Fruit fly (Drosophila melanogaster) whole organism, embryonic: ENCODE results near the gene CG13721.

Experiments used
- Atf-2 ChIP-seq: fragments of 200-800 bp; sonication (Bioruptor generic); optimal IDR thresholded peaks from 2 replicates; lab custom pipeline; 2016; ENCODE audit warnings: missing biosample characterization, missing genetic modification characterization
- Awh ChIP-seq: fragments of 200-800 bp; sonication (Bioruptor generic); IDR thresholded peaks from 2 replicates; pipeline ENCODE4, ENCODE4 v1.3.6; 2022; ENCODE audit warnings: missing biosample characterization, missing genetic modification characterization
- BtbVII ChIP-seq: fragments of 200-800 bp; sonication (Bioruptor generic); optimal IDR thresholded peaks from 3 replicates; lab custom pipeline; 2017; ENCODE audit warnings: missing biosample characterization, mild to moderate bottlenecking, missing genetic modification characterization
- CG10565 ChIP-seq: fragments of 200-800 bp; sonication (Bioruptor generic); optimal IDR thresholded peaks from 3 replicates; lab custom pipeline; 2016; ENCODE audit warnings: missing biosample characterization, mild to moderate bottlenecking, missing genetic modification characterization
- CG12236 ChIP-seq: fragments of 200-800 bp; sonication (Bioruptor generic); optimal IDR thresholded peaks from 2 replicates; lab custom pipeline; 2016; ENCODE audit warnings: missing biosample characterization, missing genetic modification characterization
- CG14965 ChIP-seq: fragments of 200-800 bp; sonication (Bioruptor generic); optimal IDR thresholded peaks from 2 replicates; lab custom pipeline; 2016; ENCODE audit warnings: missing biosample characterization, missing genetic modification characterization, borderline replicate concordance
- CG1529 ChIP-seq: fragments of 200-800 bp; sonication (Bioruptor generic); optimal IDR thresholded peaks from 3 replicates; lab custom pipeline; 2018; ENCODE audit warnings: missing biosample characterization, missing genetic modification characterization
- CG16779 ChIP-seq: fragments of 200-800 bp; sonication (Bioruptor generic); IDR thresholded peaks from 2 replicates; pipeline ENCODE4 v1.3.6; 2022; ENCODE audit warnings: missing biosample characterization, missing genetic modification characterization
- CG17612 ChIP-seq: fragments of 200-800 bp; sonication (Bioruptor generic); IDR thresholded peaks from 2 replicates; pipeline ENCODE4 v1.3.6; 2022; ENCODE audit warnings: missing biosample characterization, missing genetic modification characterization
- CG30020 ChIP-seq: fragments of 200-800 bp; optimal IDR thresholded peaks from 2 replicates; lab custom pipeline; 2019; ENCODE audit warnings: missing biosample characterization, mild to moderate bottlenecking, missing genetic modification characterization, moderate library complexity
- CG30403 ChIP-seq: fragments of 200-800 bp; sonication (Bioruptor generic); optimal IDR thresholded peaks from 3 replicates; lab custom pipeline; 2016; ENCODE audit warnings: missing biosample characterization, missing genetic modification characterization
- CG32772 ChIP-seq: fragments of 200-800 bp; sonication (Bioruptor generic); IDR thresholded peaks from 2 replicates; pipeline ENCODE4 v1.3.6; 2022; ENCODE audit warnings: missing biosample characterization, missing genetic modification characterization
- CG3281 ChIP-seq: fragments of 200-800 bp; sonication (Bioruptor generic); optimal IDR thresholded peaks from 3 replicates; lab custom pipeline; 2017; ENCODE audit warnings: missing biosample characterization, mild to moderate bottlenecking, missing genetic modification characterization
- CG34224 ChIP-seq: fragments of 200-800 bp; sonication (Bioruptor generic); IDR thresholded peaks from 3 replicates; pipeline ENCODE4 v1.3.6; 2022; ENCODE audit warnings: missing biosample characterization, missing genetic modification characterization; ENCODE audit not compliant: partially characterized antibody
- CG4617 ChIP-seq: fragments of 200-800 bp; sonication (Bioruptor generic); optimal IDR thresholded peaks from 3 replicates; lab custom pipeline; 2016; ENCODE audit warnings: missing biosample characterization, missing genetic modification characterization, borderline replicate concordance
- CG4854 ChIP-seq: fragments of 200-800 bp; sonication (Bioruptor generic); optimal IDR thresholded peaks from 2 replicates; lab custom pipeline; 2016; ENCODE audit warnings: missing biosample characterization, missing genetic modification characterization, inconsistent platforms
- CG6654 ChIP-seq: fragments of 200-800 bp; sonication (Bioruptor generic); optimal IDR thresholded peaks from 2 replicates; lab custom pipeline; 2017; ENCODE audit warnings: missing biosample characterization, mild to moderate bottlenecking, missing genetic modification characterization
- CG8478 ChIP-seq: fragments of >200 bp; optimal IDR thresholded peaks from 2 replicates; lab custom pipeline; 2018
- Deaf1 ChIP-seq: fragments of 200-800 bp; optimal IDR thresholded peaks from 3 replicates; lab custom pipeline; 2019; ENCODE audit warnings: missing biosample characterization, mild to moderate bottlenecking, missing genetic modification characterization, moderate library complexity
- Dfd ChIP-seq, 2 experiments: fragments of >200 bp; optimal IDR thresholded peaks; 2 replicates each; lab custom pipeline; 2017; ENCODE audit warnings: missing biosample characterization in 2 of 2, missing genetic modification characterization in 2 of 2
- Ets97D ChIP-seq: fragments of 200-800 bp; sonication (Bioruptor generic); optimal IDR thresholded peaks from 3 replicates; lab custom pipeline; 2016; ENCODE audit warnings: missing biosample characterization, missing genetic modification characterization
- H2.0 ChIP-seq: fragments of 200-800 bp; sonication (Bioruptor generic); IDR thresholded peaks from 2 replicates; pipeline ENCODE4 v1.3.6; 2022; ENCODE audit warnings: missing biosample characterization, missing genetic modification characterization
- HLHmδ ChIP-seq: fragments of 200-800 bp; sonication (Bioruptor generic); optimal IDR thresholded peaks from 2 replicates; lab custom pipeline; 2018; ENCODE audit warnings: missing biosample characterization, mild to moderate bottlenecking, missing genetic modification characterization, moderate library complexity
- Hmr ChIP-seq: fragments of 200-800 bp; sonication (Bioruptor generic); optimal IDR thresholded peaks from 3 replicates; lab custom pipeline; 2017; ENCODE audit warnings: mild to moderate bottlenecking, missing biosample characterization, missing genetic modification reagents, missing genetic modification characterization
- Lim3 ChIP-seq: fragments of 200-800 bp; sonication (Bioruptor generic); IDR thresholded peaks from 2 replicates; pipeline ENCODE4 v1.3.6; 2022; ENCODE audit warnings: missing biosample characterization, missing genetic modification characterization
- Neu2 ChIP-seq: fragments of 200-800 bp; sonication (Bioruptor generic); optimal IDR thresholded peaks from 3 replicates; lab custom pipeline; 2016; ENCODE audit warnings: missing biosample characterization, missing genetic modification characterization, borderline replicate concordance
- Spps ChIP-seq: fragments of 200-800 bp; sonication (Bioruptor generic); optimal IDR thresholded peaks from 2 replicates; lab custom pipeline; 2018; ENCODE audit warnings: missing biosample characterization, mild to moderate bottlenecking, missing genetic modification characterization
- Tbp ChIP-seq: fragments of >200 bp; optimal IDR thresholded peaks from 2 replicates; lab custom pipeline; 2018; ENCODE audit warnings: missing biosample characterization, missing genetic modification characterization
- amos ChIP-seq: fragments of 200-800 bp; sonication (Bioruptor generic); IDR thresholded peaks from 2 replicates; pipeline ENCODE4 v1.3.6; 2022; ENCODE audit warnings: missing biosample characterization, missing genetic modification characterization; ENCODE audit not compliant: partially characterized antibody
- danr ChIP-seq: fragments of 200-800 bp; sonication (Bioruptor generic); IDR thresholded peaks from 2 replicates; pipeline ENCODE4 v1.3.6; 2022; ENCODE audit warnings: missing biosample characterization, missing genetic modification characterization
- fd96Cb ChIP-seq: fragments of 200-800 bp; sonication (Bioruptor generic); optimal IDR thresholded peaks from 2 replicates; lab custom pipeline; 2018; ENCODE audit warnings: missing biosample characterization, mild to moderate bottlenecking, missing genetic modification characterization, moderate library complexity
- fru ChIP-seq: fragments of >200 bp; optimal IDR thresholded peaks from 2 replicates; lab custom pipeline; 2017
- kay ChIP-seq: fragments of 200-800 bp; sonication (Bioruptor generic); optimal IDR thresholded peaks from 2 replicates; lab custom pipeline; 2016; ENCODE audit warnings: missing biosample characterization, missing genetic modification characterization
- nerfin-2 ChIP-seq: fragments of 200-800 bp; sonication (Bioruptor generic); IDR thresholded peaks from 2 replicates; pipeline ENCODE4 v1.3.6; 2022; ENCODE audit warnings: missing biosample characterization, missing genetic modification characterization; ENCODE audit not compliant: partially characterized antibody
- nom ChIP-seq: fragments of 200-800 bp; sonication (Bioruptor generic); optimal IDR thresholded peaks from 2 replicates; lab custom pipeline; 2017; ENCODE audit warnings: missing biosample characterization, missing genetic modification characterization, mild to moderate bottlenecking, moderate library complexity, missing genetic modification reagents
- p53 ChIP-seq: fragments of 200-800 bp; sonication (Bioruptor generic); optimal IDR thresholded peaks from 2 replicates; lab custom pipeline; 2016; ENCODE audit warnings: missing biosample characterization, missing genetic modification characterization
- pan ChIP-seq, 4 experiments: fragments of >200 bp in 3 of 4; fragments of 200-800 bp in 1 of 4; sonication (Bioruptor generic) in 1 of 4; optimal IDR thresholded peaks in 3 of 4; IDR thresholded peaks in 1 of 4; 2 replicates each; pipeline versions ENCODE4 v1.3.6 to Lab custom; 2017 to 2022; ENCODE audit warnings: missing biosample characterization in 2 of 4, missing genetic modification characterization in 2 of 4, mixed read lengths in 1 of 4
- pfk ChIP-seq: fragments of 200-800 bp; sonication (Bioruptor generic); optimal IDR thresholded peaks from 2 replicates; lab custom pipeline; 2018; ENCODE audit warnings: missing biosample characterization, mild to moderate bottlenecking, missing genetic modification characterization, moderate library complexity
- sens-2 ChIP-seq: fragments of 200-800 bp; sonication (Bioruptor generic); IDR thresholded peaks from 2 replicates; pipeline ENCODE4 v1.3.6; 2022; ENCODE audit warnings: missing biosample characterization, missing genetic modification characterization
- ssp ChIP-seq: fragments of 200-800 bp; sonication (Bioruptor generic); IDR thresholded peaks from 2 replicates; pipeline ENCODE4 v1.3.6; 2022; ENCODE audit warnings: missing biosample characterization, missing genetic modification characterization
- z ChIP-seq: fragments of 200-800 bp; sonication (Bioruptor generic); IDR thresholded peaks from 3 replicates; pipeline ENCODE4 v1.3.6; 2022; ENCODE audit warnings: missing biosample characterization, missing genetic modification characterization

CG13721 gene

dm6 chr3L:4474946-4475470 is 22.6 kb downstream of the CG13721 start (continued):
- 0 out of 3 replicates have a peak, but pooled peaks have one; percentile 30 for TF ChIP-seq z
- TF ChIP-seq p53 (GFP tag; lab: Kevin White, UChicago) = peak; percentile 32
- TF ChIP-seq Hmr (GFP tag; lab: Kevin White, UChicago) = peak; percentile 90
- TF ChIP-seq Tbp (GFP tag; lab: Kevin White, UChicago) = no peak
- peak; percentile 30 for TF ChIP-seq CG14965 (GFP tag; lab: Kevin White, UChicago)
- no peak for TF ChIP-seq Deaf1 (tag; lab: Kevin White, UChicago)
- TF ChIP-seq ssp (GFP tag; lab: Robert Waterston, UW) = no peak
- no peak for TF ChIP-seq Atf-2 (GFP tag; lab: Kevin White, UChicago)
- TF ChIP-seq CG8478 (lab: Kevin White, UChicago) = no peak
- TF ChIP-seq kay (GFP tag; lab: Kevin White, UChicago) = no peak
- TF ChIP-seq Lim3 (GFP tag; lab: Robert Waterston, UW) = no peak
- no peak for TF ChIP-seq CG30020 (tag; lab: Kevin White, UChicago)
- peak; percentile 79 for TF ChIP-seq pfk (GFP tag; lab: Kevin White, UChicago)
- TF ChIP-seq Ets97D (GFP tag; lab: Kevin White, UChicago) = peak; percentile 98
- peak; percentile 86 for TF ChIP-seq CG1529 (GFP tag; lab: Kevin White, UChicago)
- TF ChIP-seq nerfin-2 (GFP tag; lab: Robert Waterston, UW) = no peak
- no peak for TF ChIP-seq CG34224 (GFP tag; lab: Robert Waterston, UW)
- TF ChIP-seq HLHmδ = peak; percentile 87
- peak; percentile 79 for TF ChIP-seq CG12236 (GFP tag; lab: Kevin White, UChicago)
- TF ChIP-seq Neu2 (GFP tag; lab: Kevin White, UChicago) = no peak
- peak; percentile 57 for TF ChIP-seq H2.0
- 0 out of 2 replicates have a peak, but pooled peaks have one; percentile 11 for TF ChIP-seq CG32772
- TF ChIP-seq fru = no peak
- TF ChIP-seq CG17612 (GFP tag; lab: Robert Waterston, UW) = no peak
- TF ChIP-seq Dfd (GFP tag; optimal IDR thresholded peaks at IDR 0.05; lab: Kevin White, UChicago) = no peak
- peak; percentile 56; the same call in 1 of the 2 replicates for TF ChIP-seq Awh (GFP tag; lab: Robert Waterston, UW)
- TF ChIP-seq sens-2 (GFP tag; lab: Robert Waterston, UW) = peak; percentile 82
- TF ChIP-seq danr (GFP tag; lab: Robert Waterston, UW) = no peak
- TF ChIP-seq pan (optimal IDR thresholded peaks at IDR 0.05; lab: Kevin White, UChicago) = no peak
- peak in 1 of 2 experiments; percentile 75 for TF ChIP-seq pan (GFP tag; optimal IDR thresholded peaks at IDR 0.05 in 1 of 2, IDR thresholded peaks at IDR 0.05 in 1 of 2)
- TF ChIP-seq fd96Cb (tag; lab: Kevin White, UChicago) = peak; percentile 14
- peak; percentile 40 for TF ChIP-seq CG4617
- no peak for TF ChIP-seq amos (GFP tag; lab: Robert Waterston, UW)
- peak; percentile 94 for TF ChIP-seq CG3281 (GFP tag; lab: Kevin White, UChicago)
- TF ChIP-seq CG10565 (GFP tag; lab: Kevin White, UChicago) = no peak
- peak; percentile 82 for TF ChIP-seq CG4854 (GFP tag; lab: Kevin White, UChicago)
- TF ChIP-seq Spps (tag; lab: Kevin White, UChicago) = peak; percentile 43
- TF ChIP-seq BtbVII (GFP tag; lab: Kevin White, UChicago) = peak; percentile 94
- TF ChIP-seq CG30403 = peak; percentile 14
- 0 out of 2 replicates have a peak, but pooled peaks have one; percentile 34 for TF ChIP-seq CG16779 (GFP tag; lab: Robert Waterston, UW)
- no peak for TF ChIP-seq nom (GFP tag; lab: Kevin White, UChicago)
- peak; percentile 66 for TF ChIP-seq CG6654 (GFP tag; lab: Kevin White, UChicago)
